Comparison of ENCODE assay signal across 4 fruit fly cellular contexts in genomic region chrX:12719152-12719779, dm6.
TF ChIP-seq lines count a peak whose summit lies in the region.

No protein-coding gene starts in this region.

TF ChIP-seq in whole organism, adult, 20 proteins besides CTCF, POLR2A, EP300 and RAD21 (continued from another document):
- peak; percentile 70 for TF ChIP-seq CG14711 (tag; optimal IDR thresholded peaks at IDR 0.05; lab: Kevin White, UChicago)
TF ChIP-seq in whole organism, adult: peak in this region for 12.

TF ChIP-seq in whole organism, embryonic, 481 proteins besides CTCF, POLR2A, EP300 and RAD21 (continued from another document and continues in another):
- TF ChIP-seq CG14050 (GFP tag; IDR thresholded peaks at IDR 0.05; lab: Robert Waterston, UW) (peak; percentile 60), lov (optimal IDR thresholded peaks at IDR 0.05; lab: Kevin White, UChicago) (no peak), lov (GFP tag; IDR thresholded peaks at IDR 0.05; lab: Robert Waterston, UW) (no peak), nom (GFP tag; optimal IDR thresholded peaks at IDR 0.05; lab: Kevin White, UChicago) (peak; percentile 69), nerfin-2 (GFP tag; IDR thresholded peaks at IDR 0.05; lab: Robert Waterston, UW; ENCODE audit: partially characterized antibody) (no peak), ato (GFP tag; IDR thresholded peaks at IDR 0.05; lab: Robert Waterston, UW; ENCODE audit: partially characterized antibody) (no peak), YL-1 (GFP tag; optimal IDR thresholded peaks at IDR 0.05; lab: Kevin White, UChicago) (no peak), CG34224 (GFP tag; IDR thresholded peaks at IDR 0.05; lab: Robert Waterston, UW; ENCODE audit: partially characterized antibody) (no peak), caup (GFP tag; optimal IDR thresholded peaks at IDR 0.05; lab: Kevin White, UChicago; ENCODE audit: severe bottlenecking) (peak; percentile 72), vnd (GFP tag; IDR thresholded peaks at IDR 0.05; lab: Robert Waterston, UW; ENCODE audit: partially characterized antibody) (no peak), Dll (GFP tag; IDR thresholded peaks at IDR 0.05; lab: Robert Waterston, UW; ENCODE audit: partially characterized antibody) (no peak), CG3163 (GFP tag; optimal IDR thresholded peaks at IDR 0.05; lab: Kevin White, UChicago) (peak; percentile 42), Myb (GFP tag; optimal IDR thresholded peaks at IDR 0.05; lab: Kevin White, UChicago) (peak; percentile 48), Bteb2 (GFP tag; optimal IDR thresholded peaks at IDR 0.05; lab: Kevin White, UChicago) (peak; percentile 62), rib (GFP tag; IDR thresholded peaks at IDR 0.05; lab: Robert Waterston, UW) (no peak), dysf (GFP tag; IDR thresholded peaks at IDR 0.05; lab: Robert Waterston, UW) (peak; percentile 74; the same call in 2 of the 3 replicates), Antp (GFP tag; optimal IDR thresholded peaks at IDR 0.05; lab: Kevin White, UChicago) (peak; percentile 82), CG7987 (GFP tag; optimal IDR thresholded peaks at IDR 0.05; lab: Kevin White, UChicago) (no peak), CG7928 (GFP tag; optimal IDR thresholded peaks at IDR 0.05; lab: Kevin White, UChicago) (peak; percentile 2), CG10267 (tag; optimal IDR thresholded peaks at IDR 0.05; lab: Kevin White, UChicago) (peak; percentile 63), jumu (GFP tag; optimal IDR thresholded peaks at IDR 0.05; lab: Kevin White, UChicago) (peak; percentile 70), nmo (GFP tag; optimal IDR thresholded peaks at IDR 0.05; lab: Kevin White, UChicago) (peak; percentile 76), CG1647 (GFP tag; optimal IDR thresholded peaks at IDR 0.05; lab: Kevin White, UChicago) (peak; percentile 76), CHES-1-like (GFP tag; optimal IDR thresholded peaks at IDR 0.05; lab: Kevin White, UChicago) (peak; percentile 68), Nf-YA (GFP tag; IDR thresholded peaks at IDR 0.05; lab: Robert Waterston, UW) (no peak), CG30403 (GFP tag; optimal IDR thresholded peaks at IDR 0.05; lab: Kevin White, UChicago) (peak; percentile 80), Oaz (GFP tag; IDR thresholded peaks at IDR 0.05; lab: Robert Waterston, UW) (peak; percentile 53; the same call in 1 of the 2 replicates), CG14667 (GFP tag; IDR thresholded peaks at IDR 0.05; lab: Robert Waterston, UW) (peak; percentile 39; the same call in 1 of the 2 replicates), Meics (GFP tag; optimal IDR thresholded peaks at IDR 0.05; lab: Kevin White, UChicago) (peak; percentile 75), ssp (GFP tag; IDR thresholded peaks at IDR 0.05; lab: Robert Waterston, UW) (peak; percentile 37), ro (GFP tag; IDR thresholded peaks at IDR 0.05; lab: Robert Waterston, UW) (no peak), stwl (tag; optimal IDR thresholded peaks at IDR 0.05; lab: Kevin White, UChicago) (no peak), D19B (GFP tag; optimal IDR thresholded peaks at IDR 0.05; lab: Kevin White, UChicago) (peak; percentile 43), CG7372 (GFP tag; IDR thresholded peaks at IDR 0.05; lab: Robert Waterston, UW) (0 out of 2 replicates have a peak, but pooled peaks have one; percentile 20), CG2712 (tag; optimal IDR thresholded peaks at IDR 0.05; lab: Kevin White, UChicago) (peak; percentile 68), Fer3 (tag; optimal IDR thresholded peaks at IDR 0.05; lab: Kevin White, UChicago) (peak; percentile 60), CG12769 (tag; optimal IDR thresholded peaks at IDR 0.05; lab: Kevin White, UChicago) (peak; percentile 50), Aef1 (GFP tag; IDR thresholded peaks at IDR 0.05; lab: Robert Waterston, UW) (0 out of 3 replicates have a peak, but pooled peaks have one; percentile 35), Six4 (GFP tag; optimal IDR thresholded peaks at IDR 0.05; lab: Kevin White, UChicago) (peak; percentile 72), gsb-n (tag; optimal IDR thresholded peaks at IDR 0.05; lab: Kevin White, UChicago) (peak; percentile 31), mld (GFP tag; IDR thresholded peaks at IDR 0.05; lab: Robert Waterston, UW; ENCODE audit: partially characterized antibody) (no peak)

TF ChIP-seq in whole organism, prepupa, 60 proteins besides CTCF, POLR2A, EP300 and RAD21 (continued from another document):
- TF ChIP-seq pdm3 (GFP tag; optimal IDR thresholded peaks at IDR 0.05; lab: Kevin White, UChicago) (peak; percentile 88), Eip75B (GFP tag; optimal IDR thresholded peaks at IDR 0.05; lab: Kevin White, UChicago) (peak; percentile 90), esn (GFP tag; optimal IDR thresholded peaks at IDR 0.05; lab: Kevin White, UChicago) (peak; percentile 87), CG8319 (GFP tag; optimal IDR thresholded peaks at IDR 0.05; lab: Kevin White, UChicago) (peak; percentile 82), Eip78C (GFP tag; lab: Kevin White, UChicago) (peak; percentile 96), Hr39 (GFP tag; optimal IDR thresholded peaks at IDR 0.05; lab: Kevin White, UChicago) (peak; percentile 88), Met (GFP tag; optimal IDR thresholded peaks at IDR 0.05; lab: Kevin White, UChicago) (peak; percentile 86), dsx (GFP tag; optimal IDR thresholded peaks at IDR 0.05; lab: Kevin White, UChicago; ENCODE audit: poor library complexity, severe bottlenecking) (peak; percentile 76), CG7368 (GFP tag; optimal IDR thresholded peaks at IDR 0.05; lab: Kevin White, UChicago) (peak; percentile 84), OdsH (GFP tag; optimal IDR thresholded peaks at IDR 0.05; lab: Kevin White, UChicago) (peak; percentile 91), topi (GFP tag; optimal IDR thresholded peaks at IDR 0.05; lab: Kevin White, UChicago) (peak; percentile 88), Ets96B (tag; optimal IDR thresholded peaks at IDR 0.05; lab: Kevin White, UChicago) (peak; percentile 87), CG16779 (tag; optimal IDR thresholded peaks at IDR 0.05; lab: Kevin White, UChicago) (peak; percentile 76), eg (GFP tag; IDR thresholded peaks at IDR 0.05; lab: Robert Waterston, UW) (peak; percentile 86), Sox15 (GFP tag; optimal IDR thresholded peaks at IDR 0.05; lab: Kevin White, UChicago) (peak; percentile 83), acj6 (GFP tag; optimal IDR thresholded peaks at IDR 0.05; lab: Kevin White, UChicago) (peak; percentile 88), CG6808 (GFP tag; optimal IDR thresholded peaks at IDR 0.05; lab: Kevin White, UChicago) (peak; percentile 86), CG1621 (tag; optimal IDR thresholded peaks at IDR 0.05; lab: Kevin White, UChicago) (peak; percentile 87), CG11294 (GFP tag; IDR thresholded peaks at IDR 0.05; lab: Robert Waterston, UW) (peak; percentile 74), achi (GFP tag; optimal IDR thresholded peaks at IDR 0.05; lab: Kevin White, UChicago) (peak; percentile 86), Sox102F (GFP tag; optimal IDR thresholded peaks at IDR 0.05; lab: Kevin White, UChicago) (peak; percentile 80), CG3919 (GFP tag; optimal IDR thresholded peaks at IDR 0.05; lab: Kevin White, UChicago) (peak; percentile 91), lz (GFP tag; optimal IDR thresholded peaks at IDR 0.05; lab: Kevin White, UChicago) (peak; percentile 85), CG10631 (GFP tag; optimal IDR thresholded peaks at IDR 0.05; lab: Kevin White, UChicago) (peak; percentile 87), salr (GFP tag; optimal IDR thresholded peaks at IDR 0.05; lab: Kevin White, UChicago) (peak; percentile 69 to 87), CG15336 (GFP tag; IDR thresholded peaks at IDR 0.05; lab: Robert Waterston, UW) (peak; percentile 81), CG31627 (GFP tag; optimal IDR thresholded peaks at IDR 0.05; lab: Kevin White, UChicago) (peak; percentile 88), Hr38 (GFP tag; optimal IDR thresholded peaks at IDR 0.05; lab: Kevin White, UChicago) (no peak), CG10669 (GFP tag; optimal IDR thresholded peaks at IDR 0.05; lab: Kevin White, UChicago) (peak; percentile 90), Sox14 (GFP tag; optimal IDR thresholded peaks at IDR 0.05; lab: Kevin White, UChicago) (peak; percentile 86), CG34406 (GFP tag; optimal IDR thresholded peaks at IDR 0.05; lab: Kevin White, UChicago) (peak; percentile 80), ss (GFP tag; optimal IDR thresholded peaks at IDR 0.05; lab: Kevin White, UChicago) (peak; percentile 79 to 87), CG3032 (tag; optimal IDR thresholded peaks at IDR 0.05; lab: Kevin White, UChicago) (peak; percentile 85), Lpt (GFP tag; optimal IDR thresholded peaks at IDR 0.05; lab: Kevin White, UChicago) (peak; percentile 78), CG11902 (GFP tag; optimal IDR thresholded peaks at IDR 0.05; lab: Kevin White, UChicago) (peak; percentile 80), cyc (GFP tag; optimal IDR thresholded peaks at IDR 0.05; lab: Kevin White, UChicago) (peak; percentile 87), Gug (GFP tag; IDR thresholded peaks at IDR 0.05; lab: Robert Waterston, UW) (peak; percentile 67), CG6792 (GFP tag; optimal IDR thresholded peaks at IDR 0.05; lab: Kevin White, UChicago) (peak; percentile 88), svp (GFP tag; lab: Kevin White, UChicago) (peak; percentile 90), Blimp-1 (GFP tag; optimal IDR thresholded peaks at IDR 0.05; lab: Kevin White, UChicago) (peak; percentile 41), Smox (GFP tag; optimal IDR thresholded peaks at IDR 0.05; lab: Kevin White, UChicago) (peak; percentile 83)
TF ChIP-seq in whole organism, prepupa: peak in this region for 57.

TF ChIP-seq in whole organism, wandering third instar larva, 38 proteins besides CTCF, POLR2A, EP300 and RAD21 (continued from another document):
- TF ChIP-seq dmrt93B (GFP tag; optimal IDR thresholded peaks at IDR 0.05; lab: Kevin White, UChicago), result peak; percentile 62
- TF ChIP-seq ey (GFP tag; optimal IDR thresholded peaks at IDR 0.05; lab: Kevin White, UChicago), result peak; percentile 84
- TF ChIP-seq pan (optimal IDR thresholded peaks at IDR 0.05; lab: Kevin White, UChicago), result no peak
- TF ChIP-seq sv (GFP tag; optimal IDR thresholded peaks at IDR 0.05; lab: Kevin White, UChicago), result peak; percentile 53
- TF ChIP-seq lola (GFP tag; optimal IDR thresholded peaks at IDR 0.05; lab: Kevin White, UChicago), result no peak
- TF ChIP-seq br (GFP tag; optimal IDR thresholded peaks at IDR 0.05; lab: Kevin White, UChicago), result peak; percentile 75
- TF ChIP-seq sage (GFP tag; optimal IDR thresholded peaks at IDR 0.05; lab: Kevin White, UChicago), result peak; percentile 57
- no peak for TF ChIP-seq usp (GFP tag; optimal IDR thresholded peaks at IDR 0.05; lab: Kevin White, UChicago)
- peak; percentile 11 for TF ChIP-seq CG32264 (GFP tag; optimal IDR thresholded peaks at IDR 0.05; lab: Kevin White, UChicago)
- TF ChIP-seq OdsH (GFP tag; optimal IDR thresholded peaks at IDR 0.05; lab: Kevin White, UChicago), result peak; percentile 63
- TF ChIP-seq Hr78 (GFP tag; optimal IDR thresholded peaks at IDR 0.05; lab: Kevin White, UChicago), result no peak
- peak; percentile 68 for TF ChIP-seq Hnf4 (GFP tag; optimal IDR thresholded peaks at IDR 0.05; lab: Kevin White, UChicago)
- peak; percentile 85 for TF ChIP-seq h (GFP tag; optimal IDR thresholded peaks at IDR 0.05; lab: Kevin White, UChicago)
- TF ChIP-seq Rel (GFP tag; optimal IDR thresholded peaks at IDR 0.05; lab: Kevin White, UChicago), result no peak
- no peak for TF ChIP-seq Rel (tag; optimal IDR thresholded peaks at IDR 0.05; lab: Kevin White, UChicago)
- TF ChIP-seq Myc (optimal IDR thresholded peaks at IDR 0.05; lab: Kevin White, UChicago), result no peak
